Fruit fly (Drosophila melanogaster): ENCODE data around the gene Sema1a.
A peak's percentile ranks its signal among the peaks of the same experiment; 100 is the strongest.

The Sema1a gene

DNA sequence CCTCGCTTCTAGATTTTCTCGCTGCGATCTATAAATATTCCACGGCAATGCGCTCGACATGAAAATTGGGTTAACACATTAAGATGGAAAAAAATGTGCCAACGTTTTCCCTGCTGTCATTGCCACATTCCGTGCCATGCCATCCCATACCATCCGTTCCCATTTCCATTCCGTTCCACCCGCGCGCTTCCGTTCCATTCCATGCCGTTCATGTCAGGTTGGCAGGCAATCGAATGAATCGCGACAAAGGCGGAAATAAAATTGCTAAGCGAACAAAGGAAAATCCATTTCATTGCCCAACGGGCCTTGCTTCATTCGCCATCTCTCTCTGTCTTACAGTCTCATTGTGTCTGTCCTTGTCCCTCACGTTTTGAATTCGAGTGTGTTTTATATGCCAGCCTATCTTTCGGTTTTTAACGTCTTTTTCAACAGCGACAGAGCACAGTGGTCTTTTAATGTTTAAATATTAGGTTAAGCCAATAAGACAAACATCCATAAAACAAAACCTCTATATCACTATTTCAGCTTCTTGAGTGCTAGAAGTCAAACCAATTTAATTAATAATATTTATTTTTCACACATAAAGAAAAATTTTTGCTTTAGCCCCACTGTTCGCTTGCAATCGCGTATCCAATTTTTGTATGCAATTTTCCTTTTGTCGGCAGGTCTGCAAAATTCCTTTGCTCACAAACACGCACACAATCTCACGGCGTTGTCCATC lies 91.9 kb downstream of the Sema1a start (continued):
- TF ChIP-seq E2f2 (GFP tag; IDR thresholded peaks at IDR 0.05) (peak; percentile 35; the same call in 1 of the 2 replicates), wek (GFP tag; optimal IDR thresholded peaks at IDR 0.05) (no peak), CG9797 (GFP tag; optimal IDR thresholded peaks at IDR 0.05) (no peak), CG17802 (tag; optimal IDR thresholded peaks at IDR 0.05) (no peak), Aef1 (GFP tag; IDR thresholded peaks at IDR 0.05) (no peak), Asciz (GFP tag; optimal IDR thresholded peaks at IDR 0.05) (no peak), yki (optimal IDR thresholded peaks at IDR 0.05) (no peak), Neu2 (GFP tag; optimal IDR thresholded peaks at IDR 0.05; ENCODE audit: borderline replicate concordance) (no peak), maf-S (GFP tag; optimal IDR thresholded peaks at IDR 0.05) (no peak), Xrp1 (GFP tag; IDR thresholded peaks at IDR 0.05) (peak; percentile 64), sug (tag; optimal IDR thresholded peaks at IDR 0.05) (no peak), CG2678 (tag; optimal IDR thresholded peaks at IDR 0.05) (no peak), br (optimal IDR thresholded peaks at IDR 0.05) (no peak), CG9932 (GFP tag; IDR thresholded peaks at IDR 0.05) (no peak), dan (GFP tag; IDR thresholded peaks at IDR 0.05) (no peak), CG17359 (tag; optimal IDR thresholded peaks at IDR 0.05) (no peak), CG30403 (GFP tag; optimal IDR thresholded peaks at IDR 0.05) (peak; percentile 10), CG30020 (tag; optimal IDR thresholded peaks at IDR 0.05) (no peak), dimm (GFP tag; IDR thresholded peaks at IDR 0.05) (no peak), CG14014 (GFP tag; IDR thresholded peaks at IDR 0.05) (0 out of 2 replicates have a peak, but pooled peaks have one; percentile 10), pnt (GFP tag; optimal IDR thresholded peaks at IDR 0.05) (no peak), Dfd (GFP tag; optimal IDR thresholded peaks at IDR 0.05) (no peak), Elba2 (GFP tag; optimal IDR thresholded peaks at IDR 0.05) (no peak), CG18619 (GFP tag; optimal IDR thresholded peaks at IDR 0.05) (peak; percentile 8), CTCF (GFP tag; optimal IDR thresholded peaks at IDR 0.05) (no peak), chn (GFP tag; optimal IDR thresholded peaks at IDR 0.05) (no peak), CG6689 (GFP tag; IDR thresholded peaks at IDR 0.05) (peak; percentile 48), pb (GFP tag; optimal IDR thresholded peaks at IDR 0.05) (no peak), CG15011 (GFP tag; optimal IDR thresholded peaks at IDR 0.05) (peak; percentile 8), CG3726 (GFP tag; IDR thresholded peaks at IDR 0.05) (no peak), CG4730 (GFP tag; IDR thresholded peaks at IDR 0.05) (no peak), bbx (GFP tag; IDR thresholded peaks at IDR 0.05; ENCODE audit: partially characterized antibody) (no peak), prd (optimal IDR thresholded peaks at IDR 0.05) (no peak), prd (GFP tag; IDR thresholded peaks at IDR 0.05) (peak; percentile 57; the same call in 2 of the 3 replicates), Blimp-1 (GFP tag; optimal IDR thresholded peaks at IDR 0.05) (no peak), CG3995 (GFP tag; optimal IDR thresholded peaks at IDR 0.05) (no peak), CG7357 (GFP tag; IDR thresholded peaks at IDR 0.05) (no peak), CG13287 (GFP tag; IDR thresholded peaks at IDR 0.05; ENCODE audit: partially characterized antibody) (no peak), MESR4 (GFP tag; optimal IDR thresholded peaks at IDR 0.05) (no peak), hb (GFP tag; IDR thresholded peaks at IDR 0.05; ENCODE audit: partially characterized antibody) (no peak), Myb (GFP tag; optimal IDR thresholded peaks at IDR 0.05) (no peak), CG11456 (GFP tag; IDR thresholded peaks at IDR 0.05) (no peak), klu (GFP tag; IDR thresholded peaks at IDR 0.05) (peak; percentile 26; the same call in 1 of the 2 replicates), sisA (GFP tag; IDR thresholded peaks at IDR 0.05) (no peak), CG15269 (tag; optimal IDR thresholded peaks at IDR 0.05) (no peak), CG4707 (GFP tag; optimal IDR thresholded peaks at IDR 0.05) (no peak), h (optimal IDR thresholded peaks at IDR 0.05) (no peak), CG1233 (GFP tag; optimal IDR thresholded peaks at IDR 0.05) (no peak), unpg (GFP tag; optimal IDR thresholded peaks at IDR 0.05) (no peak), tap (tag; optimal IDR thresholded peaks at IDR 0.05) (no peak), CG2202 (tag; optimal IDR thresholded peaks at IDR 0.05) (no peak), ind (GFP tag; optimal IDR thresholded peaks at IDR 0.05) (peak; percentile 13)

All from whole organism, embryonic.